Worm (Caenorhabditis elegans) whole organism, L4 larva: ENCODE data around the gene F58H1.2.

ENCODE experiments used
- F37D6.2 ChIP-seq: sonication (generic microtip); optimal IDR thresholded peaks from 2 replicates; lab custom pipeline; 2016; ENCODE audit warnings: mild to moderate bottlenecking, missing genetic modification characterization, missing compliant biosample characterization
- F44E2.7 ChIP-seq: fragments of 200-800 bp; sonication (Bioruptor generic); IDR thresholded peaks from 2 replicates; pipeline ENCODE4 v2.1.2; 2022; ENCODE audit warnings: missing genetic modification characterization, missing compliant biosample characterization
- Y105C5A.15 ChIP-seq: fragments of 200-800 bp; sonication (Bioruptor generic); IDR thresholded peaks from 2 replicates; pipeline ENCODE4 v1.3.6; 2022; ENCODE audit warnings: missing genetic modification characterization, missing compliant biosample characterization
- Y48G9A.11 ChIP-seq: fragments of 200-800 bp; sonication (Bioruptor generic); IDR thresholded peaks from 2 replicates; pipeline ENCODE4 v1.3.6; 2022; ENCODE audit warnings: missing genetic modification reagents, missing genetic modification characterization, missing compliant biosample characterization
- Y5F2A.4 ChIP-seq: fragments of 200-800 bp; sonication (Bioruptor generic); optimal IDR thresholded peaks from 2 replicates; lab custom pipeline; 2018; ENCODE audit warnings: mild to moderate bottlenecking, missing genetic modification characterization, missing compliant biosample characterization
- Y75B8A.6 ChIP-seq: fragments of 200-800 bp; sonication (Bioruptor generic); IDR thresholded peaks from 2 replicates; pipeline ENCODE4 v1.3.6; 2022; ENCODE audit warnings: missing genetic modification reagents, missing genetic modification characterization, missing compliant biosample characterization
- aha-1 ChIP-seq: fragments of 150-350 bp; peaks from one replicate; lab custom pipeline; 2014; ENCODE audit warnings: missing biosample characterization, missing genetic modification characterization
- aly-2 ChIP-seq: sonication (generic microtip); optimal IDR thresholded peaks from 2 replicates; lab custom pipeline; 2018; ENCODE audit warnings: missing biosample characterization, missing genetic modification characterization
- arid-1 ChIP-seq: fragments of 200-800 bp; sonication (Bioruptor generic); conservative IDR thresholded peaks from 2 replicates; pipeline ENCODE4 v1.3.6; 2022; ENCODE audit warnings: missing genetic modification reagents, missing genetic modification characterization, missing compliant biosample characterization
- ceh-20 ChIP-seq: fragments of 200-800 bp; sonication (Bioruptor generic); IDR thresholded peaks from 2 replicates; pipeline ENCODE4 v1.3.6; 2022; ENCODE audit warnings: missing genetic modification reagents, missing genetic modification characterization, missing compliant biosample characterization
- ceh-28 ChIP-seq: fragments of 150-350 bp; optimal IDR thresholded peaks from 2 replicates; lab custom pipeline; 2014; ENCODE audit warnings: missing biosample characterization, missing genetic modification reagents, missing genetic modification characterization
- ceh-62 ChIP-seq: sonication (generic microtip); optimal IDR thresholded peaks from 2 replicates; lab custom pipeline; 2017; ENCODE audit warnings: missing biosample characterization, missing genetic modification characterization
- ces-1 ChIP-seq: fragments of 150-350 bp; sonication (generic microtip); optimal IDR thresholded peaks from 4 replicates; lab custom pipeline; 2014; ENCODE audit warnings: missing biosample characterization, missing genetic modification reagents, missing genetic modification characterization
- cey-2 ChIP-seq: sonication (generic microtip); optimal IDR thresholded peaks from 3 replicates; lab custom pipeline; 2017; ENCODE audit warnings: missing genetic modification characterization, mild to moderate bottlenecking, missing compliant biosample characterization, antibody characterized with exemption, borderline replicate concordance; ENCODE audit not compliant: insufficient read depth
- daf-16 ChIP-seq, 3 experiments: sonication (generic microtip); optimal IDR thresholded peaks; 2 replicates each; lab custom pipeline; 2016 to 2017; ENCODE audit warnings: missing genetic modification characterization in 3 of 3, missing genetic modification reagents in 3 of 3, mild to moderate bottlenecking in 2 of 3, missing compliant biosample characterization in 2 of 3, missing biosample characterization in 1 of 3, moderate library complexity in 1 of 3
- daf-19 ChIP-seq: fragments of 200-800 bp; sonication (Bioruptor generic); conservative IDR thresholded peaks from 2 replicates; pipeline ENCODE4 v1.3.6; 2022; ENCODE audit warnings: missing genetic modification characterization, missing compliant biosample characterization
- daf-8 ChIP-seq: fragments of 200-800 bp; sonication (Bioruptor generic); IDR thresholded peaks from 2 replicates; pipeline ENCODE4 v1.3.6; 2022; ENCODE audit warnings: missing genetic modification characterization, missing compliant biosample characterization
- dmd-6 ChIP-seq: fragments of 200-800 bp; sonication (Bioruptor generic); IDR thresholded peaks from 2 replicates; pipeline ENCODE4 v1.3.6; 2022; ENCODE audit warnings: missing genetic modification reagents, missing genetic modification characterization, missing compliant biosample characterization
- egl-27 ChIP-seq: sonication (generic microtip); optimal IDR thresholded peaks from 3 replicates; lab custom pipeline; 2017; ENCODE audit warnings: missing biosample characterization, missing genetic modification reagents, missing genetic modification characterization
- fos-1 ChIP-seq: fragments of 150-350 bp; optimal IDR thresholded peaks from 2 replicates; lab custom pipeline; 2014; ENCODE audit warnings: missing biosample characterization, missing genetic modification characterization
- hif-1 ChIP-seq, 2 experiments: sonication (generic microtip); optimal IDR thresholded peaks; 2 replicates each; lab custom pipeline; 2016 to 2017; ENCODE audit warnings: missing compliant biosample characterization in 2 of 2, missing genetic modification characterization in 2 of 2, missing genetic modification reagents in 2 of 2, missing genotype in 2 of 2, mild to moderate bottlenecking in 1 of 2
- hlh-11 ChIP-seq: fragments of 200-800 bp; sonication (Bioruptor generic); optimal IDR thresholded peaks from 2 replicates; lab custom pipeline; 2018; ENCODE audit warnings: mild to moderate bottlenecking, missing genetic modification characterization, missing compliant biosample characterization
- lin-1 ChIP-seq: fragments of 200-800 bp; sonication (Bioruptor generic); IDR thresholded peaks from 2 replicates; pipeline ENCODE4 v1.3.6; 2022; ENCODE audit warnings: missing genetic modification reagents, missing genetic modification characterization, missing compliant biosample characterization
- lin-15B ChIP-seq: fragments of 150-350 bp; sonication (generic microtip); optimal IDR thresholded peaks from 3 replicates; lab custom pipeline; 2014; ENCODE audit warnings: missing biosample characterization, missing genetic modification characterization
- lin-29 ChIP-seq: fragments of 200-800 bp; sonication (Bioruptor generic); IDR thresholded peaks from 2 replicates; pipeline ENCODE4 v1.3.6; 2022; ENCODE audit warnings: missing genetic modification reagents, missing genetic modification characterization, missing compliant biosample characterization
- madf-5 ChIP-seq, 2 experiments: fragments of 200-800 bp; sonication (Bioruptor generic); IDR thresholded peaks; 2 replicates each; pipeline ENCODE4 v1.3.6; 2022; ENCODE audit warnings: missing compliant biosample characterization in 2 of 2, missing genetic modification characterization in 2 of 2
- mdt-29 ChIP-seq: fragments of 200-800 bp; sonication (Bioruptor generic); IDR thresholded peaks from 2 replicates; pipeline ENCODE4 v1.3.6; 2022; ENCODE audit warnings: missing genetic modification reagents, missing genetic modification characterization, missing compliant biosample characterization
- mep-1 ChIP-seq: fragments of 150-350 bp; sonication (generic microtip); optimal IDR thresholded peaks from 3 replicates; lab custom pipeline; 2014; ENCODE audit warnings: missing biosample characterization, missing genetic modification characterization
- mxl-2 ChIP-seq: fragments of 200-800 bp; sonication (Bioruptor generic); conservative IDR thresholded peaks from 2 replicates; pipeline ENCODE4 v1.3.6; 2022; ENCODE audit warnings: missing genetic modification reagents, missing genetic modification characterization, missing compliant biosample characterization
- mxl-3 ChIP-seq: fragments of 200-800 bp; sonication (Bioruptor generic); optimal IDR thresholded peaks from 2 replicates; lab custom pipeline; 2018; ENCODE audit warnings: mild to moderate bottlenecking, missing genetic modification characterization, missing compliant biosample characterization
- nhr-10 ChIP-seq: fragments of 150-350 bp; optimal IDR thresholded peaks from 2 replicates; lab custom pipeline; 2014; ENCODE audit warnings: missing biosample characterization, missing genetic modification characterization
- nhr-102 ChIP-seq: sonication (generic microtip); optimal IDR thresholded peaks from 2 replicates; lab custom pipeline; 2016; ENCODE audit warnings: mild to moderate bottlenecking, missing genetic modification characterization, moderate library complexity, missing compliant biosample characterization
- nhr-111 ChIP-seq: fragments of 200-800 bp; sonication (Bioruptor generic); optimal IDR thresholded peaks from 2 replicates; lab custom pipeline; 2018; ENCODE audit warnings: mild to moderate bottlenecking, missing genetic modification characterization, missing compliant biosample characterization
- nhr-237 ChIP-seq: sonication (generic microtip); optimal IDR thresholded peaks from 2 replicates; lab custom pipeline; 2017; ENCODE audit warnings: missing biosample characterization, missing genetic modification characterization
- nhr-25 ChIP-seq: sonication (generic microtip); optimal IDR thresholded peaks from 2 replicates; lab custom pipeline; 2017; ENCODE audit warnings: missing genetic modification characterization, mild to moderate bottlenecking, missing compliant biosample characterization, antibody characterized with exemption, moderate library complexity, borderline replicate concordance; ENCODE audit not compliant: insufficient read depth
- nhr-28 ChIP-seq: fragments of 150-350 bp; optimal IDR thresholded peaks from 2 replicates; lab custom pipeline; 2014; ENCODE audit warnings: missing biosample characterization, missing genetic modification characterization
- nhr-41 ChIP-seq: fragments of 200-800 bp; sonication (Bioruptor generic); IDR thresholded peaks from 2 replicates; pipeline ENCODE4 v1.3.6; 2022; ENCODE audit warnings: missing genetic modification reagents, missing genetic modification characterization, missing compliant biosample characterization
- pha-4 ChIP-seq, 2 experiments: fragments of 150-350 bp in 1 of 2; fragments of 200-800 bp in 1 of 2; sonication (Bioruptor generic) in 1 of 2; IDR thresholded peaks in 1 of 2; optimal IDR thresholded peaks in 1 of 2; 2 replicates each; pipeline versions ENCODE4 v1.3.6 to Lab custom; 2014 to 2022; ENCODE audit warnings: missing genetic modification characterization in 2 of 2, missing genetic modification reagents in 2 of 2, missing biosample characterization in 1 of 2, missing compliant biosample characterization in 1 of 2
- php-3 ChIP-seq: fragments of 200-800 bp; sonication (Bioruptor generic); IDR thresholded peaks from 2 replicates; pipeline ENCODE4 v1.3.6; 2022; ENCODE audit warnings: missing genetic modification reagents, missing genetic modification characterization, missing compliant biosample characterization
- pqm-1 ChIP-seq: sonication (generic microtip); optimal IDR thresholded peaks from 2 replicates; lab custom pipeline; 2017; ENCODE audit warnings: missing biosample characterization, missing genetic modification characterization
- sdz-12 ChIP-seq: fragments of 200-800 bp; sonication (Bioruptor generic); optimal IDR thresholded peaks from 2 replicates; lab custom pipeline; 2018; ENCODE audit warnings: mild to moderate bottlenecking, missing genetic modification characterization, missing compliant biosample characterization
- spr-1 ChIP-seq: sonication (generic microtip); optimal IDR thresholded peaks from 2 replicates; lab custom pipeline; 2016; ENCODE audit warnings: mild to moderate bottlenecking, missing genetic modification characterization, missing compliant biosample characterization
- tag-97 ChIP-seq: fragments of 200-800 bp; sonication (Bioruptor generic); IDR thresholded peaks from 2 replicates; pipeline ENCODE4 v1.3.6; 2022; ENCODE audit warnings: missing genetic modification characterization, missing compliant biosample characterization
- unc-39 ChIP-seq: sonication (generic microtip); optimal IDR thresholded peaks from 2 replicates; lab custom pipeline; 2017; ENCODE audit warnings: missing biosample characterization, missing genetic modification characterization
- vab-7 ChIP-seq: fragments of 200-800 bp; sonication (Bioruptor generic); IDR thresholded peaks from 2 replicates; pipeline ENCODE4 v1.3.6; 2022; ENCODE audit warnings: missing genetic modification reagents, missing genetic modification characterization, missing compliant biosample characterization
- zag-1 ChIP-seq: fragments of 150-350 bp; optimal IDR thresholded peaks from 2 replicates; lab custom pipeline; 2014; ENCODE audit warnings: missing biosample characterization, missing genetic modification characterization
- zfp-2 ChIP-seq: sonication (generic microtip); optimal IDR thresholded peaks from 2 replicates; lab custom pipeline; 2016; ENCODE audit warnings: mild to moderate bottlenecking, missing genetic modification characterization, missing compliant biosample characterization
- zip-2 ChIP-seq: fragments of 150-350 bp; optimal IDR thresholded peaks from 2 replicates; lab custom pipeline; 2014; ENCODE audit warnings: missing biosample characterization, missing genetic modification characterization
- ztf-11 ChIP-seq: fragments of 150-350 bp; optimal IDR thresholded peaks from 2 replicates; lab custom pipeline; 2014; ENCODE audit warnings: missing biosample characterization, missing genetic modification characterization

Gene F58H1.2

DNA sequence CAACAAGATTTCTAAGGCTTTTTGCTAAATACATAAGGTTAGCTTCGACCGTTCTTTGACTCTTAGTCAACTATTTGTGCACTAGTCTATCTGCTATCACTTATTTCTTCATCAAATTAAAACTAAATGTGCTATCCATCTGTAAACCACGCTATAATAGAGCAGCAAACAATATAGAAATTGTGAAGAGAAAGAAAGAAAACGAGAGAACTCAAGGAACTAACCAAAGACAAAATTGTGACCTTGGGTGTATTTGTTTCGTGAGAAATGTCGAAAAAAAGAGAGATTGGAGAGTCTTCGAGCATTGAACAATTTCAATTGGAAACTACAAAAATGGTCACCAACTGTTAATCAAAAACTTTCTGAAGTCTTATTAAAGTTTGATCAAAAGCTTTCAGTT is 43.8 kb upstream of the F58H1.2 start (continued):
- no peak for TF ChIP-seq Y48G9A.11
- TF ChIP-seq cey-2 (tag; lab: Kevin White, UChicago) = no peak
- no peak for TF ChIP-seq fos-1 (tag; lab: Kevin White, UChicago)
- TF ChIP-seq arid-1 (GFP tag; lab: Robert Waterston, UW) = no peak
- TF ChIP-seq nhr-102 (tag; lab: Kevin White, UChicago) = no peak
- TF ChIP-seq Y105C5A.15 (GFP tag; lab: Robert Waterston, UW) = no peak
- no peak for TF ChIP-seq ceh-28 (tag; lab: Kevin White, UChicago)
- no peak for TF ChIP-seq php-3 (GFP tag; lab: Robert Waterston, UW)
- TF ChIP-seq nhr-41 (GFP tag; lab: Robert Waterston, UW) = no peak
- TF ChIP-seq mep-1 (tag; lab: Kevin White, UChicago) = peak; percentile 28
- no peak for TF ChIP-seq F44E2.7 (GFP tag; lab: Robert Waterston, UW)
- TF ChIP-seq mxl-3 (GFP tag; lab: Kevin White, UChicago) = no peak
- no peak for TF ChIP-seq mdt-29
- TF ChIP-seq tag-97 (GFP tag; lab: Robert Waterston, UW) = no peak
- no peak for TF ChIP-seq nhr-111 (GFP tag; lab: Kevin White, UChicago)
- no peak for TF ChIP-seq egl-27 (tag; lab: Kevin White, UChicago)
- no peak for TF ChIP-seq Y5F2A.4 (GFP tag; lab: Kevin White, UChicago)
- TF ChIP-seq vab-7 (GFP tag; lab: Robert Waterston, UW) = no peak
- TF ChIP-seq nhr-28 (tag; lab: Kevin White, UChicago) = peak; percentile 84
- TF ChIP-seq lin-1 (GFP tag; lab: Robert Waterston, UW) = no peak
- peak; percentile 83 for TF ChIP-seq dmd-6
- TF ChIP-seq ztf-11 (tag; lab: Kevin White, UChicago) = no peak
- TF ChIP-seq hif-1 (tag; optimal IDR thresholded peaks at IDR 0.05; lab: Kevin White, UChicago) = no peak
- no peak for TF ChIP-seq mxl-2 (GFP tag; lab: Robert Waterston, UW)
- no peak for TF ChIP-seq nhr-10
- TF ChIP-seq unc-39 (tag; lab: Kevin White, UChicago) = no peak
- no peak for TF ChIP-seq daf-16 (GFP tag; optimal IDR thresholded peaks at IDR 0.05; lab: Kevin White, UChicago)
- peak; percentile 82 for TF ChIP-seq daf-16 (tag; optimal IDR thresholded peaks at IDR 0.05; lab: Kevin White, UChicago)
- TF ChIP-seq ceh-20 (GFP tag; lab: Robert Waterston, UW) = no peak
- no peak for TF ChIP-seq hlh-11 (tag; lab: Kevin White, UChicago)
- TF ChIP-seq ceh-62 (tag; lab: Kevin White, UChicago) = no peak

- TF ChIP-seq nhr-25 (tag; lab: Kevin White, UChicago) = no peak
- TF ChIP-seq cey-2 (tag; lab: Kevin White, UChicago) = no peak
- TF ChIP-seq lin-29 (GFP tag; lab: Robert Waterston, UW) = no peak
- TF ChIP-seq ztf-11 (tag; lab: Kevin White, UChicago) = no peak
- peak; percentile 85 for TF ChIP-seq nhr-28 (tag; lab: Kevin White, UChicago)
- no peak for TF ChIP-seq pha-4 (GFP tag; IDR thresholded peaks at IDR 0.05; lab: Robert Waterston, UW)
- TF ChIP-seq pha-4 (tag; optimal IDR thresholded peaks at IDR 0.05; lab: Kevin White, UChicago) = peak; percentile 2
- TF ChIP-seq aly-2 = no peak
- TF ChIP-seq Y105C5A.15 (GFP tag; lab: Robert Waterston, UW) = no peak
- peak; percentile 19 for TF ChIP-seq aha-1 (tag; lab: Kevin White, UChicago)
- peak; percentile 88 for TF ChIP-seq dmd-6
- TF ChIP-seq ces-1 (GFP tag; lab: Kevin White, UChicago) = no peak
- TF ChIP-seq zfp-2 (tag; lab: Kevin White, UChicago) = no peak
- TF ChIP-seq daf-19 (GFP tag; lab: Robert Waterston, UW) = no peak
- TF ChIP-seq pqm-1 (tag; lab: Kevin White, UChicago) = peak; percentile 61
- no peak for TF ChIP-seq daf-8 (GFP tag; lab: Robert Waterston, UW)
- no peak for TF ChIP-seq sdz-12 (GFP tag; lab: Kevin White, UChicago)
- no peak for TF ChIP-seq nhr-237 (tag; lab: Kevin White, UChicago)
- TF ChIP-seq madf-5 (GFP tag; IDR thresholded peaks at IDR 0.05; lab: Robert Waterston, UW) = no peak
- peak; percentile 92 for TF ChIP-seq hlh-11 (tag; lab: Kevin White, UChicago)
- no peak for TF ChIP-seq lin-15B (tag; lab: Kevin White, UChicago)
- no peak for TF ChIP-seq zag-1 (tag; lab: Kevin White, UChicago)
- peak; percentile 67; the same call in 1 of the 2 replicates for TF ChIP-seq lin-1 (GFP tag; lab: Robert Waterston, UW)
- no peak for TF ChIP-seq spr-1 (tag; lab: Kevin White, UChicago)
- TF ChIP-seq Y75B8A.6 (GFP tag; lab: Robert Waterston, UW) = no peak
- no peak for TF ChIP-seq zip-2 (tag; lab: Kevin White, UChicago)
- no peak for TF ChIP-seq F37D6.2
Observed at ce11 chrV:11885939-11886338, 43.0 kb upstream of the F58H1.2 start.
